Worm (Caenorhabditis elegans): ENCODE data around the gene K05F6.10.

K05F6.10 gene

ce11 chrII:1525498-1525897 is 50.4 kb downstream of the K05F6.10 start, which contains the start of gene Y51H7BR.7:
Gene Y51H7BR.7 (minus strand): TSS chrII:1525598.
- TF ChIP-seq elt-1 (tag; optimal IDR thresholded peaks at IDR 0.05) (no peak), pha-4 (tag; optimal IDR thresholded peaks at IDR 0.05) (peak; percentile 26)

All from whole organism, L3 larva.